Worm (Caenorhabditis elegans) whole organism, L2 larva: ENCODE measurements around the gene srx-62.

Source experiments
- R02D3.7 ChIP-seq: fragments of 150-350 bp; optimal IDR thresholded peaks from 2 replicates; lab custom pipeline; 2014; ENCODE audit warnings: missing biosample characterization, missing genetic modification characterization
- alr-1 ChIP-seq: fragments of 150-350 bp; optimal IDR thresholded peaks from 2 replicates; lab custom pipeline; 2014; ENCODE audit warnings: missing biosample characterization, missing genetic modification characterization
- ama-1 ChIP-seq: fragments of 150-350 bp; optimal IDR thresholded peaks from 2 replicates; lab custom pipeline; 2018; ENCODE audit warnings: inconsistent platforms
- ceh-16 ChIP-seq: fragments of 150-350 bp; optimal IDR thresholded peaks from 2 replicates; lab custom pipeline; 2014; ENCODE audit warnings: missing biosample characterization, missing genetic modification characterization
- ceh-82 ChIP-seq: fragments of 150-350 bp; optimal IDR thresholded peaks from 2 replicates; lab custom pipeline; 2014; ENCODE audit warnings: missing biosample characterization, missing genetic modification characterization
- crh-2 ChIP-seq: sonication (generic microtip); optimal IDR thresholded peaks from 2 replicates; lab custom pipeline; 2017; ENCODE audit warnings: missing biosample characterization, missing genetic modification characterization
- egl-27 ChIP-seq: sonication (generic microtip); optimal IDR thresholded peaks from 3 replicates; lab custom pipeline; 2017; ENCODE audit warnings: missing biosample characterization, missing genetic modification reagents, missing genetic modification characterization
- elt-1 ChIP-seq: fragments of 150-350 bp; optimal IDR thresholded peaks from 2 replicates; lab custom pipeline; 2014; ENCODE audit warnings: missing biosample characterization, missing genetic modification characterization
- lin-11 ChIP-seq: fragments of 150-350 bp; sonication (generic microtip); optimal IDR thresholded peaks from 2 replicates; lab custom pipeline; 2014; ENCODE audit warnings: missing biosample characterization, missing genetic modification characterization, inconsistent platforms, mixed read lengths
- nhr-23 ChIP-seq: fragments of 150-350 bp; optimal IDR thresholded peaks from 2 replicates; lab custom pipeline; 2014; ENCODE audit warnings: missing biosample characterization, missing genetic modification reagents, missing genetic modification characterization
- nhr-25 ChIP-seq: fragments of 150-350 bp; sonication (generic microtip); optimal IDR thresholded peaks from 3 replicates; lab custom pipeline; 2014; ENCODE audit warnings: missing biosample characterization, missing genetic modification characterization
- sma-3 ChIP-seq: sonication (generic microtip); optimal IDR thresholded peaks from 2 replicates; lab custom pipeline; 2016; ENCODE audit warnings: missing genetic modification reagents, missing genetic modification characterization, missing compliant biosample characterization
- snpc-4 ChIP-seq: fragments of 150-350 bp; optimal IDR thresholded peaks from 2 replicates; lab custom pipeline; 2014; ENCODE audit warnings: missing biosample characterization, missing genetic modification characterization
- ztf-11 ChIP-seq: sonication (generic microtip); optimal IDR thresholded peaks from 2 replicates; lab custom pipeline; 2017; ENCODE audit warnings: missing biosample characterization, missing genetic modification characterization

ce11 chrV:3985104-3985503 lies 10.6 kb downstream of the srx-62 start:
- TF ChIP-seq egl-27 (tag; lab: Kevin White, UChicago) (no peak), sma-3 (GFP tag; lab: Kevin White, UChicago) (no peak), R02D3.7 (tag; lab: Kevin White, UChicago) (no peak), ztf-11 (tag; lab: Kevin White, UChicago) (no peak), snpc-4 (tag; lab: Kevin White, UChicago) (no peak), ceh-82 (tag; lab: Kevin White, UChicago) (no peak), elt-1 (tag; lab: Kevin White, UChicago) (no peak), alr-1 (tag; lab: Kevin White, UChicago) (no peak), nhr-23 (tag; lab: Kevin White, UChicago) (no peak), nhr-25 (tag; lab: Kevin White, UChicago) (peak; percentile 42), crh-2 (no peak), ceh-16 (tag; lab: Kevin White, UChicago) (no peak), ama-1 (lab: Kevin White, UChicago) (no peak), lin-11 (tag; lab: Kevin White, UChicago) (no peak)
